Worm (Caenorhabditis elegans) whole organism, L3 larva: ENCODE results near the gene nhr-92.

Experiments used
- R02D3.7 ChIP-seq: fragments of 150-350 bp; optimal IDR thresholded peaks from 2 replicates; lab custom pipeline; 2014; ENCODE audit warnings: missing biosample characterization, missing genetic modification characterization
- fkh-10 ChIP-seq: sonication (generic microtip); optimal IDR thresholded peaks from 2 replicates; lab custom pipeline; 2017; ENCODE audit warnings: missing biosample characterization, missing genetic modification reagents, missing genetic modification characterization
- fkh-2 ChIP-seq: fragments of 150-350 bp; optimal IDR thresholded peaks from 2 replicates; lab custom pipeline; 2014; ENCODE audit warnings: missing biosample characterization, missing genetic modification reagents, missing genetic modification characterization
- jun-1 ChIP-seq: fragments of 150-350 bp; optimal IDR thresholded peaks from 2 replicates; lab custom pipeline; 2014; ENCODE audit warnings: missing biosample characterization, missing genetic modification reagents, missing genetic modification characterization
- lsy-12 ChIP-seq: sonication (generic microtip); optimal IDR thresholded peaks from 2 replicates; lab custom pipeline; 2016; ENCODE audit warnings: mild to moderate bottlenecking, missing genetic modification characterization, missing compliant biosample characterization

DNA sequence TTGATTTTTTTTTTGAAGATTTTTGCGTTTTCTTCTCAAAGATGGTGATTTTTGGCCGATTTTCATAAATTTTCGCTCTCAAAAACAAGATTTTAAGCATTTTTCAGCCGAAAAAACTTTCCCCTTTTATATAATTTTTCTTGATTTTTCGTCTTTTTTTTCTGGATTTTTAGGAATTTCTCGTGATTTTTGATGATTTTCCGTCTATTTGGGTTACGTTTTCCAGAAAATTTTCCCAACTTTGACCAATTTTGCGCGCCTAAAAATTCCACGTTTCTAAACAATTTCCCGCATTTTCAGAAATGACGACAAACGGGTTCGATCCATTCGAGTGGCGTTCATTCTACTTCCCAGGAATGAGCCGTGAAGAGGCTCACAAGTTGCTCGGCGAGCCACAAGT lies 22.9 kb upstream of the nhr-92 start, which contains the start of gene ced-2:
- TF ChIP-seq fkh-10 (GFP tag; lab: Kevin White, UChicago) (no peak), jun-1 (no peak), R02D3.7 (tag; lab: Kevin White, UChicago) (no peak), lsy-12 (tag; lab: Kevin White, UChicago) (no peak), fkh-2 (tag; lab: Kevin White, UChicago) (no peak)
